Worm (Caenorhabditis elegans) whole organism, midembryonic: Measurements from ENCODE around the gene blos-8.

Source experiments
- T22C8.4 ChIP-seq: fragments of 200-800 bp; sonication (Bioruptor generic); IDR thresholded peaks from 2 replicates; pipeline ENCODE4 v1.3.6; 2022; ENCODE audit warnings: missing genetic modification characterization, missing compliant biosample characterization
- flt-1 ChIP-seq: fragments of 200-800 bp; sonication (Bioruptor generic); IDR thresholded peaks from 2 replicates; pipeline ENCODE4 v1.3.6; 2022; ENCODE audit warnings: missing genetic modification characterization, missing compliant biosample characterization
- klf-2 ChIP-seq: fragments of 200-800 bp; sonication (Bioruptor generic); conservative IDR thresholded peaks from 2 replicates; pipeline ENCODE4 v1.3.6; 2022; ENCODE audit warnings: missing genetic modification reagents, missing genetic modification characterization, missing compliant biosample characterization
- med-1 ChIP-seq: sonication (generic microtip); optimal IDR thresholded peaks from 2 replicates; lab custom pipeline; 2017; ENCODE audit warnings: missing genetic modification characterization, mild to moderate bottlenecking, missing compliant biosample characterization, antibody characterized with exemption, missing genetic modification reagents; ENCODE audit not compliant: insufficient read depth
- tab-1 ChIP-seq: fragments of 200-800 bp; sonication (Bioruptor generic); IDR thresholded peaks from 2 replicates; pipeline ENCODE4 v1.3.6; 2022; ENCODE audit warnings: missing genetic modification characterization, missing compliant biosample characterization
- ztf-29 ChIP-seq: fragments of 200-800 bp; sonication (Bioruptor generic); IDR thresholded peaks from 2 replicates; pipeline ENCODE4 v1.3.6; 2022; ENCODE audit warnings: missing genetic modification reagents, missing genetic modification characterization, missing compliant biosample characterization

ce11 chrX:15423708-15424423, 7.1 kb downstream of the blos-8 start:
- TF ChIP-seq med-1 (GFP tag; lab: Kevin White, UChicago) = no peak
- TF ChIP-seq flt-1 (GFP tag; lab: Robert Waterston, UW) = no peak
- TF ChIP-seq T22C8.4 (GFP tag; lab: Robert Waterston, UW) = no peak
- no peak for TF ChIP-seq klf-2 (GFP tag; lab: Robert Waterston, UW)
- no peak for TF ChIP-seq tab-1
- no peak for TF ChIP-seq ztf-29 (GFP tag; lab: Robert Waterston, UW)
